Worm (Caenorhabditis elegans): Measurements from ENCODE around the gene tsp-18.

Gene tsp-18

DNA sequence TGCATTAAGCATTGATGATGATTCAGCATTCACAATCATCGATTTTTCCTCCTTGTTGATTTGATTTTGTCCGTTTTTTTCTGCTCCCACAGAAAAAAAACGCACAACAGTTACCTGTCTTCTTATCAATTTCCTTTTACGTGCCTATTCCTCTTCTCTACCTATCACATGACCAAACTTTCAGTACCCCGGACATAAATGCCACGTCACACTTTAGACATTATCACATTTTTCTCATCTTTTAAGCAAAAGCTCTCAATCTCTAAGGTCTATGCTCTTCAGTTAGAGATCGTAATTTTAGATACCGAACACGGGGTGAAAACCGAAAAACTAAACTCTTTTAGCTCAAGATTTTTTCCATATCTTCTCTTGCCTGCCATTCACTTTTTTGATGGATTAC is 31.7 kb downstream of the tsp-18 start (continued):
- no peak for TF ChIP-seq nhr-6 (tag; optimal IDR thresholded peaks at IDR 0.05)

DNA sequence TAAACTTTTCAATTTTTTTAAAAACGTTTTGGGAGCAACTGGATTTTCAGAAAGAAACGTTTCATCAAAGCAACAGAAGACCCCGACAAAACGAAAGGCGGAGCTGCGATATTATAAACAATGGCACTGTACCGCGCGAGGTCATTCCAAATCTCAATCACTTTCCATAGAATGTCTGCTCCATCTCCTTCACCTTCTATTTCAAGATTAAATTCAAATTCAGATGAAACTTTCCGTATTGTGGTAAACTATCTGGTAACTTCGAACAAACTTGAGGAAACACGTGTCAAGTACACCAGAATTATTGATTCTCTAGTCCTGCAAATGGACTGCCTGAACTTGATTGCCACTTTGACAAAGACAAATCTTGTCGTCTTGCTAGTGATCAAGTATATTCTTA is 36.5 kb downstream of the tsp-18 start, which contains the start of gene F28B12.6:
Gene F28B12.6, plus strand, starts transcription at position 49 of the 400 bp plus-strand sequence.
- TF ChIP-seq ceh-32 (tag; optimal IDR thresholded peaks at IDR 0.05; ENCODE audit: poor library complexity) (no peak), zfp-3 (GFP tag; conservative IDR thresholded peaks at IDR 0.05) (0 out of 2 replicates have a peak, but pooled peaks have one; percentile 17), hif-1 (tag; optimal IDR thresholded peaks at IDR 0.05) (peak in 1 of 2 experiments; percentile 9), madf-5 (GFP tag; IDR thresholded peaks at IDR 0.05) (0 out of 4 replicates have a peak, but pooled peaks of 1 of the 2 experiments have one; percentile 20), D1046.2 (GFP tag; IDR thresholded peaks at IDR 0.05) (no peak), nhr-77 (tag; optimal IDR thresholded peaks at IDR 0.05) (no peak)

DNA sequence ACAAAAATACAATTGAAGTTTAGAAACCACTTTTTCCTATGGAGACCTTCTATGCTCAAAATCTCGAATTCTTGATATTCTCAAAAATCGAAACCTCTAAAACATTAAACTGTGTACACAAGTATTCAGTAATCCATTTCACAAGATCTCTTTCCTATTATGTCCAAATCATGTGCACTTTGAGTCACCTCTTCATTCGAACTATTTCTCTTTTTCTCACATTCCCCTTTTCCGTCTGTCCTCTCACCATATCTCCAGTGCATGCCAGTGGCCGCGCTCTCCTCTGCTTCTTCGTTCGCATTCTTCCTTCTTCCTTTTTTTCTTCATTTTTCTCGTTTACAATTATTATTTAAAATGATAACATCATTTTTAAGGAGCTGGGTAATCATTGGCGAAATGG is 38.2 kb downstream of the tsp-18 start, which contains the start of gene F28B12.1:
Gene F28B12.1, plus strand, starts transcription at position 335 of the 400 bp plus-strand sequence.
- no peak for TF ChIP-seq zip-11 (GFP tag; IDR thresholded peaks at IDR 0.05)
- TF ChIP-seq lsy-2 (tag; optimal IDR thresholded peaks at IDR 0.05): peak in 1 of 2 experiments; percentile 35
- TF ChIP-seq Y5F2A.4 (GFP tag; optimal IDR thresholded peaks at IDR 0.05): no peak
- no peak for TF ChIP-seq vab-7 (GFP tag; IDR thresholded peaks at IDR 0.05)
- TF ChIP-seq jun-1 (tag; optimal IDR thresholded peaks at IDR 0.05): no peak
- TF ChIP-seq dve-1 (tag; optimal IDR thresholded peaks at IDR 0.05; ENCODE audit: insufficient read depth): peak; percentile 28
- no peak for TF ChIP-seq Y105C5A.15 (GFP tag; IDR thresholded peaks at IDR 0.05)
- peak; percentile 10 for TF ChIP-seq rbr-2 (tag; optimal IDR thresholded peaks at IDR 0.05)
- TF ChIP-seq ceh-32 (tag; optimal IDR thresholded peaks at IDR 0.05; ENCODE audit: poor library complexity): no peak
- no peak for TF ChIP-seq ama-1 (optimal IDR thresholded peaks at IDR 0.05)
- peak; percentile 16 for TF ChIP-seq fkh-10 (GFP tag; optimal IDR thresholded peaks at IDR 0.05)
- no peak for TF ChIP-seq mes-2 (tag; optimal IDR thresholded peaks at IDR 0.05; ENCODE audit: poor library complexity, severe bottlenecking)
- TF ChIP-seq nhr-10 (tag; optimal IDR thresholded peaks at IDR 0.05): no peak
- TF ChIP-seq hlh-30 (tag; optimal IDR thresholded peaks at IDR 0.05; ENCODE audit: insufficient read depth): peak; percentile 78
- no peak for TF ChIP-seq hif-1 (tag; optimal IDR thresholded peaks at IDR 0.05)
- TF ChIP-seq zfp-2 (tag; optimal IDR thresholded peaks at IDR 0.05): no peak
- TF ChIP-seq lin-39 (tag; optimal IDR thresholded peaks at IDR 0.05): no peak
- peak; percentile 14 for TF ChIP-seq mep-1 (tag; optimal IDR thresholded peaks at IDR 0.05)
- no peak for TF ChIP-seq cey-2 (tag; optimal IDR thresholded peaks at IDR 0.05; ENCODE audit: borderline replicate concordance, insufficient read depth)
- no peak for TF ChIP-seq F26F4.8 (GFP tag; conservative IDR thresholded peaks at IDR 0.05)
- TF ChIP-seq daf-16 (GFP tag; optimal IDR thresholded peaks at IDR 0.05): no peak
- TF ChIP-seq daf-16 (tag; optimal IDR thresholded peaks at IDR 0.05): no peak
- no peak for TF ChIP-seq nhr-237 (tag; optimal IDR thresholded peaks at IDR 0.05)

DNA sequence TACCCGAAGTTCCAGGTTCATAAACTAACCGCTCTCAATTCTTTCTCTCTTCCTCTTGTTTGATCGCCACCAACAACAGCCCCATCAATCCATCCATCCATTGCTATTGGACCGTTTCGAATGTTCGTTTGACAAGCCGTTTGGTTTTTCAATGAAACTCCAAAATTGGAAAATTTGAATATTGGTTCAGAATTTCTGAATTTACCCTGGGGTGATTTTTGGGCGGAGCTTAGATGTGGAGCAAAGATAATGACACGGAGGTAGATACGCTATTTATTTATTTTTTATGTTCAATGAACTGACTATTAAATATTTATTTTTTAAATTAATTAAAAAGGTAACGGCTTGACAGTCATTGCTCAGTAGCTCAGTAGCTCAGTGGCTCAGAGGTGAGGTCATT is 39.9 kb downstream of the tsp-18 start, which contains the start of gene B0034.2:
Gene B0034.2, minus strand, starts transcription at position 101 of the 400 bp plus-strand sequence.
- TF ChIP-seq aly-2 (tag; optimal IDR thresholded peaks at IDR 0.05) (no peak), zip-11 (GFP tag; IDR thresholded peaks at IDR 0.05) (no peak), hif-1 (tag; optimal IDR thresholded peaks at IDR 0.05) (no peak), ceh-44 (GFP tag; IDR thresholded peaks at IDR 0.05) (no peak), pqm-1 (tag; optimal IDR thresholded peaks at IDR 0.05) (no peak), hmg-1.1 (GFP tag; IDR thresholded peaks at IDR 0.05) (no peak), egl-27 (tag; optimal IDR thresholded peaks at IDR 0.05) (no peak), aha-1 (tag) (peak; percentile 41), skn-1 (tag; optimal IDR thresholded peaks at IDR 0.05) (no peak), spr-3 (GFP tag; optimal IDR thresholded peaks at IDR 0.05) (no peak), unc-62 (GFP tag; optimal IDR thresholded peaks at IDR 0.05 in 1 of 2) (no peak), unc-62 (tag; optimal IDR thresholded peaks at IDR 0.05) (no peak), nhr-10 (tag; optimal IDR thresholded peaks at IDR 0.05) (no peak), hlh-30 (tag; optimal IDR thresholded peaks at IDR 0.05; ENCODE audit: insufficient read depth) (no peak), lin-29 (GFP tag; IDR thresholded peaks at IDR 0.05) (no peak), mes-2 (tag; optimal IDR thresholded peaks at IDR 0.05; ENCODE audit: poor library complexity, severe bottlenecking) (no peak), tra-1 (GFP tag; IDR thresholded peaks at IDR 0.05) (no peak), lin-38 (GFP tag; IDR thresholded peaks at IDR 0.05) (0 out of 2 replicates have a peak, but pooled peaks have one; percentile 21)
